Fruit fly (Drosophila melanogaster) whole organism, prepupa: Measurements from ENCODE around the gene AGO2.
A peak's percentile ranks its signal among the peaks of the same experiment; 100 is the strongest.

Experiments
- Blimp-1 ChIP-seq: fragments of 200-800 bp; sonication (Bioruptor generic); optimal IDR thresholded peaks from 3 replicates; lab custom pipeline; 2017; ENCODE audit warnings: missing biosample characterization, missing genetic modification characterization, mild to moderate bottlenecking, moderate library complexity, missing genetic modification reagents
- CG10669 ChIP-seq: fragments of 200-800 bp; sonication (Bioruptor generic); optimal IDR thresholded peaks from 3 replicates; lab custom pipeline; 2018; ENCODE audit warnings: missing biosample characterization, mild to moderate bottlenecking, missing genetic modification characterization, moderate library complexity
- CG11762 ChIP-seq: fragments of 200-800 bp; sonication (Bioruptor generic); optimal IDR thresholded peaks from 3 replicates; lab custom pipeline; 2016; ENCODE audit warnings: missing biosample characterization, missing genetic modification characterization; ENCODE audit not compliant: insufficient read depth
- CG11902 ChIP-seq: fragments of 200-800 bp; sonication (Bioruptor generic); optimal IDR thresholded peaks from 3 replicates; lab custom pipeline; 2016; ENCODE audit warnings: missing biosample characterization, missing genetic modification characterization
- CG15336 ChIP-seq: fragments of 200-800 bp; sonication (Bioruptor generic); IDR thresholded peaks from 2 replicates; pipeline ENCODE4 v1.3.6; 2022; ENCODE audit warnings: missing biosample characterization, missing genetic modification characterization
- CG1621 ChIP-seq: fragments of 200-800 bp; sonication (Bioruptor generic); optimal IDR thresholded peaks from 3 replicates; lab custom pipeline; 2018; ENCODE audit warnings: missing biosample characterization, mild to moderate bottlenecking, missing genetic modification characterization
- CG16779 ChIP-seq: fragments of 200-800 bp; sonication (Bioruptor generic); optimal IDR thresholded peaks from 3 replicates; lab custom pipeline; 2017; ENCODE audit warnings: missing biosample characterization, mild to moderate bottlenecking, missing genetic modification characterization
- CG3032 ChIP-seq: fragments of 200-800 bp; optimal IDR thresholded peaks from 2 replicates; lab custom pipeline; 2019; ENCODE audit warnings: missing biosample characterization, mild to moderate bottlenecking, missing genetic modification characterization, moderate library complexity
- CG32006 ChIP-seq: fragments of 200-800 bp; sonication (Bioruptor generic); optimal IDR thresholded peaks from 3 replicates; lab custom pipeline; 2017; ENCODE audit warnings: missing biosample characterization, mild to moderate bottlenecking, missing genetic modification characterization
- CG4318 ChIP-seq: fragments of 200-800 bp; sonication (Bioruptor generic); optimal IDR thresholded peaks from 3 replicates; lab custom pipeline; 2017; ENCODE audit warnings: missing biosample characterization, mild to moderate bottlenecking, missing genetic modification characterization
- CG6163 ChIP-seq: fragments of 200-800 bp; sonication (Bioruptor generic); IDR thresholded peaks from 3 replicates; pipeline ENCODE4 v1.3.6; 2022; ENCODE audit warnings: missing biosample characterization, missing genetic modification characterization
- CG6792 ChIP-seq: fragments of 200-800 bp; sonication (Bioruptor generic); optimal IDR thresholded peaks from 3 replicates; lab custom pipeline; 2016; ENCODE audit warnings: missing biosample characterization, missing genetic modification characterization
- CG6854 ChIP-seq: fragments of 200-800 bp; sonication (Bioruptor generic); optimal IDR thresholded peaks from 2 replicates; lab custom pipeline; 2017; ENCODE audit warnings: missing biosample characterization, mild to moderate bottlenecking, missing genetic modification characterization
- CG7368 ChIP-seq: fragments of 200-800 bp; sonication (Bioruptor generic); optimal IDR thresholded peaks from 3 replicates; lab custom pipeline; 2016; ENCODE audit warnings: missing biosample characterization, missing genetic modification characterization
- CG8119 ChIP-seq: fragments of 200-800 bp; sonication (Bioruptor generic); IDR thresholded peaks from 3 replicates; pipeline ENCODE4 v1.3.6; 2022; ENCODE audit warnings: missing biosample characterization, missing genetic modification characterization
- CG8319 ChIP-seq: fragments of 200-800 bp; sonication (Bioruptor generic); optimal IDR thresholded peaks from 3 replicates; lab custom pipeline; 2016; ENCODE audit warnings: missing biosample characterization, missing genetic modification characterization
- CG8632 ChIP-seq: fragments of 200-800 bp; sonication (Bioruptor generic); optimal IDR thresholded peaks from 3 replicates; lab custom pipeline; 2016; ENCODE audit warnings: missing biosample characterization, missing genetic modification characterization
- CG9139 ChIP-seq: fragments of 200-800 bp; sonication (Bioruptor generic); optimal IDR thresholded peaks from 3 replicates; lab custom pipeline; 2017; ENCODE audit warnings: missing biosample characterization, mild to moderate bottlenecking, missing genetic modification characterization
- Eip75B ChIP-seq: fragments of 200-800 bp; sonication (Bioruptor generic); optimal IDR thresholded peaks from 3 replicates; lab custom pipeline; 2016; ENCODE audit warnings: missing biosample characterization, missing genetic modification characterization
- Eip78C ChIP-seq: fragments of 200-800 bp; sonication (Bioruptor generic); peaks from one replicate; lab custom pipeline; 2016; ENCODE audit warnings: missing biosample characterization, missing genetic modification characterization
- Ets21C ChIP-seq: fragments of 200-800 bp; sonication (Bioruptor generic); optimal IDR thresholded peaks from 3 replicates; lab custom pipeline; 2016; ENCODE audit warnings: missing biosample characterization, missing genetic modification characterization
- Hr4 ChIP-seq: fragments of 200-800 bp; sonication (Bioruptor generic); optimal IDR thresholded peaks from 3 replicates; lab custom pipeline; 2016; ENCODE audit warnings: missing biosample characterization, missing genetic modification characterization
- Met ChIP-seq: fragments of 200-800 bp; sonication (Bioruptor generic); optimal IDR thresholded peaks from 3 replicates; lab custom pipeline; 2016; ENCODE audit warnings: missing biosample characterization, missing genetic modification characterization
- OdsH ChIP-seq: fragments of 200-800 bp; sonication (Bioruptor generic); optimal IDR thresholded peaks from 3 replicates; lab custom pipeline; 2016; ENCODE audit warnings: missing biosample characterization, missing genetic modification characterization
- Smox ChIP-seq: fragments of 200-800 bp; sonication (Bioruptor generic); optimal IDR thresholded peaks from 3 replicates; lab custom pipeline; 2016; ENCODE audit warnings: missing biosample characterization, missing genetic modification characterization
- Sox102F ChIP-seq: fragments of 200-800 bp; sonication (Bioruptor generic); optimal IDR thresholded peaks from 2 replicates; lab custom pipeline; 2016; ENCODE audit warnings: missing biosample characterization, mild to moderate bottlenecking, missing genetic modification characterization
- Sox14 ChIP-seq: fragments of 200-800 bp; sonication (Bioruptor generic); optimal IDR thresholded peaks from 3 replicates; lab custom pipeline; 2016; ENCODE audit warnings: missing biosample characterization, missing genetic modification characterization
- Sox15 ChIP-seq: fragments of 200-800 bp; sonication (Bioruptor generic); optimal IDR thresholded peaks from 3 replicates; lab custom pipeline; 2016; ENCODE audit warnings: missing biosample characterization, missing genetic modification characterization
- achi ChIP-seq: fragments of 200-800 bp; sonication (Bioruptor generic); optimal IDR thresholded peaks from 3 replicates; lab custom pipeline; 2016; ENCODE audit warnings: missing biosample characterization, missing genetic modification characterization
- acj6 ChIP-seq: fragments of 200-800 bp; sonication (Bioruptor generic); optimal IDR thresholded peaks from 3 replicates; lab custom pipeline; 2016; ENCODE audit warnings: missing biosample characterization, missing genetic modification characterization
- cyc ChIP-seq: fragments of 200-800 bp; sonication (Bioruptor generic); optimal IDR thresholded peaks from 3 replicates; lab custom pipeline; 2016; ENCODE audit warnings: missing biosample characterization, missing genetic modification characterization
- dac ChIP-seq: fragments of 200-800 bp; sonication (Bioruptor generic); optimal IDR thresholded peaks from 2 replicates; lab custom pipeline; 2017; ENCODE audit warnings: missing biosample characterization, mild to moderate bottlenecking, missing genetic modification characterization
- dsx ChIP-seq: fragments of 200-800 bp; optimal IDR thresholded peaks from 3 replicates; lab custom pipeline; 2019; ENCODE audit warnings: missing biosample characterization, mild to moderate bottlenecking, missing genetic modification characterization, moderate library complexity; ENCODE audit not compliant: poor library complexity, severe bottlenecking
- eg ChIP-seq: fragments of 200-800 bp; sonication (Bioruptor generic); IDR thresholded peaks from 3 replicates; pipeline ENCODE4 v1.3.6; 2022; ENCODE audit warnings: missing biosample characterization, missing genetic modification characterization
- fd59A ChIP-seq: fragments of 200-800 bp; sonication (Bioruptor generic); optimal IDR thresholded peaks from 2 replicates; lab custom pipeline; 2017; ENCODE audit warnings: missing biosample characterization, mild to moderate bottlenecking, missing genetic modification characterization, missing genetic modification reagents
- fd85E ChIP-seq: fragments of 200-800 bp; sonication (Bioruptor generic); optimal IDR thresholded peaks from 3 replicates; lab custom pipeline; 2016; ENCODE audit warnings: missing biosample characterization, missing genetic modification characterization
- fkh ChIP-seq: fragments of 200-800 bp; sonication (Bioruptor generic); optimal IDR thresholded peaks from 3 replicates; lab custom pipeline; 2017; ENCODE audit warnings: missing biosample characterization, mild to moderate bottlenecking, missing genetic modification characterization, moderate library complexity
- net ChIP-seq: fragments of 200-800 bp; sonication (Bioruptor generic); optimal IDR thresholded peaks from 3 replicates; lab custom pipeline; 2016; ENCODE audit warnings: missing biosample characterization, missing genetic modification characterization
- pdm3 ChIP-seq: fragments of 200-800 bp; sonication (Bioruptor generic); optimal IDR thresholded peaks from 3 replicates; lab custom pipeline; 2016; ENCODE audit warnings: missing biosample characterization, missing genetic modification characterization
- salr ChIP-seq, 2 experiments: fragments of 200-800 bp; sonication (Bioruptor generic); optimal IDR thresholded peaks; 3 replicates each; lab custom pipeline; 2016 to 2018; ENCODE audit warnings: missing biosample characterization in 2 of 2, missing genetic modification characterization in 2 of 2, mild to moderate bottlenecking in 1 of 2
- ss ChIP-seq, 2 experiments: fragments of 200-800 bp; sonication (Bioruptor generic); optimal IDR thresholded peaks; 2 replicates in 1 of 2; 3 replicates in 1 of 2; lab custom pipeline; 2017 to 2018; ENCODE audit warnings: mild to moderate bottlenecking in 2 of 2, missing biosample characterization in 2 of 2, missing genetic modification characterization in 2 of 2, moderate library complexity in 1 of 2
- svp ChIP-seq: fragments of 200-800 bp; sonication (Bioruptor generic); peaks from one replicate; lab custom pipeline; 2016; ENCODE audit warnings: missing biosample characterization, missing genetic modification characterization
- vri ChIP-seq: fragments of 200-800 bp; sonication (Bioruptor generic); optimal IDR thresholded peaks from 3 replicates; lab custom pipeline; 2016; ENCODE audit warnings: missing biosample characterization, mild to moderate bottlenecking, missing genetic modification characterization

The AGO2 gene

dm6 chr3L:15589746-15590145 lies 35.8 kb downstream of the AGO2 start:
- TF ChIP-seq eg (GFP tag; lab: Robert Waterston, UW) (peak; percentile 32; the same call in 1 of the 3 replicates), CG7368 (no peak), CG8632 (no peak), Sox102F (GFP tag; lab: Kevin White, UChicago) (no peak), OdsH (peak; percentile 21), CG32006 (peak; percentile 32), achi (no peak), CG10669 (GFP tag; lab: Kevin White, UChicago) (no peak), Hr4 (GFP tag; lab: Kevin White, UChicago) (peak; percentile 3), CG6163 (GFP tag; lab: Robert Waterston, UW) (peak; percentile 25; the same call in 1 of the 3 replicates), pdm3 (GFP tag; lab: Kevin White, UChicago) (no peak), dsx (GFP tag; lab: Kevin White, UChicago) (no peak), CG6854 (no peak)

dm6 chr3L:15590803-15591597 lies 37.1 kb downstream of the AGO2 start:
- peak; percentile 18 for TF ChIP-seq Hr4 (GFP tag; lab: Kevin White, UChicago)
- no peak for TF ChIP-seq dsx (GFP tag; lab: Kevin White, UChicago)
- TF ChIP-seq eg (GFP tag; lab: Robert Waterston, UW) = peak; percentile 52; the same call in 2 of the 3 replicates
- TF ChIP-seq CG15336 (GFP tag; lab: Robert Waterston, UW) = peak; percentile 39; the same call in 1 of the 2 replicates
- peak; percentile 3 for TF ChIP-seq OdsH
- peak; percentile 2 for TF ChIP-seq fd59A
- TF ChIP-seq pdm3 (GFP tag; lab: Kevin White, UChicago) = peak; percentile 13
- peak; percentile 0 for TF ChIP-seq Eip75B
- no peak for TF ChIP-seq svp (GFP tag; lab: Kevin White, UChicago)
- TF ChIP-seq CG11762 (GFP tag; lab: Kevin White, UChicago) = no peak
- peak; percentile 45 for TF ChIP-seq Eip78C
- no peak for TF ChIP-seq Sox15 (GFP tag; lab: Kevin White, UChicago)
- TF ChIP-seq CG8119 (GFP tag; lab: Robert Waterston, UW) = peak; percentile 18; the same call in 1 of the 3 replicates
- TF ChIP-seq CG32006 = peak; percentile 19
- peak; percentile 7 for TF ChIP-seq CG3032 (tag; lab: Kevin White, UChicago)
- TF ChIP-seq fkh = peak; percentile 86
- peak; percentile 9 for TF ChIP-seq acj6

- TF ChIP-seq Met (GFP tag; lab: Kevin White, UChicago) (no peak), Smox (no peak), ss (GFP tag; optimal IDR thresholded peaks at IDR 0.05; lab: Kevin White, UChicago) (no peak), CG9139 (GFP tag; lab: Kevin White, UChicago) (no peak), CG6792 (GFP tag; lab: Kevin White, UChicago) (no peak), Ets21C (GFP tag; lab: Kevin White, UChicago) (no peak), CG3032 (tag; lab: Kevin White, UChicago) (peak; percentile 31), CG1621 (tag; lab: Kevin White, UChicago) (no peak), fd85E (GFP tag; lab: Kevin White, UChicago) (no peak), Eip78C (peak; percentile 67), salr (GFP tag; optimal IDR thresholded peaks at IDR 0.05; lab: Kevin White, UChicago) (peak in 1 of 2 experiments; percentile 56), CG6854 (no peak), dac (GFP tag; lab: Kevin White, UChicago) (no peak), net (GFP tag; lab: Kevin White, UChicago) (no peak), CG4318 (GFP tag; lab: Kevin White, UChicago) (peak; percentile 38), Hr4 (GFP tag; lab: Kevin White, UChicago) (peak; percentile 48), svp (GFP tag; lab: Kevin White, UChicago) (no peak), CG11902 (GFP tag; lab: Kevin White, UChicago) (no peak), cyc (GFP tag; lab: Kevin White, UChicago) (no peak), CG10669 (GFP tag; lab: Kevin White, UChicago) (no peak), vri (GFP tag; lab: Kevin White, UChicago) (no peak), Sox14 (GFP tag; lab: Kevin White, UChicago) (no peak), CG8319 (GFP tag; lab: Kevin White, UChicago) (no peak), CG11762 (GFP tag; lab: Kevin White, UChicago) (no peak), fkh (no peak), CG7368 (no peak), CG8119 (GFP tag; lab: Robert Waterston, UW) (peak; percentile 88), CG16779 (tag; lab: Kevin White, UChicago) (no peak), Blimp-1 (GFP tag; lab: Kevin White, UChicago) (no peak), acj6 (peak; percentile 12), dsx (GFP tag; lab: Kevin White, UChicago) (no peak)
Observed at dm6 chr3L:15592536-15593260, 38.8 kb downstream of the AGO2 start.
